Worm (Caenorhabditis elegans): ENCODE results near the gene gcy-31.

DNA sequence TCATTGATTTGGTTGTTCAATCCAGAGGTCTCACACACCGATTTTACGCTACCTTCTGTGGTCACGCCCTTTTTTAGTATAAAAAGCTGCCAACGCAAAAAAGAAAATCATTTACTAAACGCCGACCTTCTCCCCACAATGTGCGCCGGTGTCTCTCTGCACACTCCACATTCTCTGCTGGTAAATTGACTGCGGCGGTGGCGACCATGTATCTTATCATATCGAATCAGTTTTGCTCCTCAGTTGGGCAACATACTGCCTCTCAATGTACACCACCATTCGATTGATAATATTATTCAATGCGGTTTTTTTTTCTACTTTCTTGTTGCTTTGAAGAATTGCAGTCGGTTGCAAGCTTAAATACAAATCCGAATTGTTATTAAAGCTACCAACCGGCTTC lies 55.2 kb downstream of the gcy-31 start:
- TF ChIP-seq madf-2 (tag; optimal IDR thresholded peaks at IDR 0.05) (no peak), fax-1 (tag; optimal IDR thresholded peaks at IDR 0.05) (no peak)

Measured in whole organism, late embryonic.